Fruit fly (Drosophila melanogaster) whole organism, pupa: ENCODE measurements around the gene CG33490.

ENCODE experiments used
- CG10348 ChIP-seq: fragments of 200-800 bp; sonication (Bioruptor generic); IDR thresholded peaks from 2 replicates; pipeline ENCODE4 v1.3.6; 2022; ENCODE audit warnings: missing biosample characterization, missing genetic modification characterization
- CG13204 ChIP-seq: fragments of 200-800 bp; sonication (Bioruptor generic); optimal IDR thresholded peaks from 2 replicates; lab custom pipeline; 2018; ENCODE audit warnings: missing biosample characterization, mild to moderate bottlenecking, missing genetic modification characterization, moderate library complexity
- CG15710 ChIP-seq: fragments of 200-800 bp; sonication (Bioruptor generic); optimal IDR thresholded peaks from 2 replicates; lab custom pipeline; 2018; ENCODE audit warnings: missing biosample characterization, mild to moderate bottlenecking, missing genetic modification characterization, moderate library complexity
- CG32121 ChIP-seq: fragments of 200-800 bp; sonication (Bioruptor generic); IDR thresholded peaks from 2 replicates; pipeline ENCODE4 v1.3.6; 2022; ENCODE audit warnings: missing biosample characterization, missing genetic modification characterization
- CG8159 ChIP-seq: fragments of 200-800 bp; sonication (Bioruptor generic); optimal IDR thresholded peaks from 3 replicates; lab custom pipeline; 2018; ENCODE audit warnings: missing biosample characterization, mild to moderate bottlenecking, missing genetic modification characterization, moderate library complexity
- CG8301 ChIP-seq: fragments of 200-800 bp; sonication (Bioruptor generic); optimal IDR thresholded peaks from 2 replicates; lab custom pipeline; 2018; ENCODE audit warnings: missing biosample characterization, mild to moderate bottlenecking, missing genetic modification characterization
- D1 ChIP-seq: fragments of 200-800 bp; sonication (Bioruptor generic); optimal IDR thresholded peaks from 2 replicates; lab custom pipeline; 2018; ENCODE audit warnings: missing biosample characterization, mild to moderate bottlenecking, missing genetic modification characterization, moderate library complexity
- Ets98B ChIP-seq: fragments of 200-800 bp; sonication (Bioruptor generic); IDR thresholded peaks from 2 replicates; pipeline ENCODE4 v1.3.6; 2022; ENCODE audit warnings: missing biosample characterization, missing genetic modification characterization
- Pif1A ChIP-seq: fragments of 200-800 bp; sonication (Bioruptor generic); optimal IDR thresholded peaks from 3 replicates; lab custom pipeline; 2016; ENCODE audit warnings: missing biosample characterization, missing genetic modification characterization
- Pif1B ChIP-seq: fragments of 200-800 bp; sonication (Bioruptor generic); optimal IDR thresholded peaks from 3 replicates; lab custom pipeline; 2016; ENCODE audit warnings: missing biosample characterization, missing genetic modification characterization
- fd96Ca ChIP-seq: fragments of 200-800 bp; sonication (Bioruptor generic); IDR thresholded peaks from 3 replicates; pipeline ENCODE4 v1.3.6; 2022; ENCODE audit warnings: missing biosample characterization, missing genetic modification characterization

- TF ChIP-seq CG13204 (GFP tag; lab: Kevin White, UChicago) (no peak), fd96Ca (GFP tag; lab: Robert Waterston, UW) (no peak), CG8159 (no peak), CG8301 (no peak), CG15710 (tag; lab: Kevin White, UChicago) (no peak), CG32121 (no peak), Ets98B (GFP tag; lab: Robert Waterston, UW) (no peak), D1 (no peak), Pif1A (GFP tag; lab: Kevin White, UChicago) (no peak), Pif1B (GFP tag; lab: Kevin White, UChicago) (no peak), CG10348 (GFP tag; lab: Robert Waterston, UW) (no peak)
Observed at dm6 chr3L:11550359-11551056, 24.0 kb downstream of the CG33490 start.
